Worm (Caenorhabditis elegans) whole organism, late embryonic: ENCODE results near the gene rga-4.

Source experiments
- fkh-10 ChIP-seq: fragments of 150-350 bp; optimal IDR thresholded peaks from 2 replicates; lab custom pipeline; 2014; ENCODE audit warnings: missing biosample characterization, missing genetic modification reagents, missing genetic modification characterization
- pax-1 ChIP-seq: fragments of 150-350 bp; optimal IDR thresholded peaks from 2 replicates; lab custom pipeline; 2014; ENCODE audit warnings: missing biosample characterization, missing genetic modification characterization
- pqm-1 ChIP-seq: sonication (generic microtip); optimal IDR thresholded peaks from 2 replicates; lab custom pipeline; 2016; ENCODE audit warnings: missing genetic modification characterization, missing compliant biosample characterization

- TF ChIP-seq pax-1 (tag; lab: Kevin White, UChicago) (no peak), pqm-1 (tag; lab: Kevin White, UChicago) (no peak), fkh-10 (no peak)
Observed at ce11 chrV:1351826-1352225, 31.2 kb downstream of the rga-4 start, which contains the start of gene glb-33.
